Fruit fly (Drosophila melanogaster): ENCODE data around the gene CG15571.

dm6 chrX:4225020-4225419 is 7.8 kb upstream of the CG15571 start:
- TF ChIP-seq Crg-1 (GFP tag; optimal IDR thresholded peaks at IDR 0.05) (no peak), Clk (GFP tag; optimal IDR thresholded peaks at IDR 0.05) (no peak), CG7045 (GFP tag; optimal IDR thresholded peaks at IDR 0.05) (no peak), CG14711 (tag; optimal IDR thresholded peaks at IDR 0.05) (no peak), CG12768 (GFP tag; optimal IDR thresholded peaks at IDR 0.05) (no peak), Hr96 (GFP tag; optimal IDR thresholded peaks at IDR 0.05) (no peak), CG5204 (GFP tag; optimal IDR thresholded peaks at IDR 0.05) (no peak), Mnt (GFP tag; optimal IDR thresholded peaks at IDR 0.05) (no peak), bab1 (GFP tag; optimal IDR thresholded peaks at IDR 0.05) (no peak)
